Fruit fly (Drosophila melanogaster) whole organism, adult: Measurements from ENCODE around the gene B52.

Source experiments
- CG14711 ChIP-seq: fragments of 200-800 bp; sonication (Bioruptor generic); optimal IDR thresholded peaks from 2 replicates; lab custom pipeline; 2018; ENCODE audit warnings: missing biosample characterization, mild to moderate bottlenecking, missing genetic modification characterization, moderate library complexity
- CG7101 ChIP-seq: fragments of 200-800 bp; sonication (Bioruptor generic); optimal IDR thresholded peaks from 2 replicates; lab custom pipeline; 2018; ENCODE audit warnings: missing biosample characterization, mild to moderate bottlenecking, missing genetic modification characterization, moderate library complexity
- Crg-1 ChIP-seq: fragments of 200-800 bp; sonication (Bioruptor generic); optimal IDR thresholded peaks from 2 replicates; lab custom pipeline; 2016; ENCODE audit warnings: missing biosample characterization, missing genetic modification characterization
- Mnt ChIP-seq: fragments of 200-800 bp; sonication (Bioruptor generic); optimal IDR thresholded peaks from 2 replicates; lab custom pipeline; 2016; ENCODE audit warnings: missing biosample characterization, mild to moderate bottlenecking, missing genetic modification characterization
- cnc ChIP-seq, 2 experiments: fragments of >200 bp; optimal IDR thresholded peaks; 2 replicates each; lab custom pipeline; 2017
- kay ChIP-seq: fragments of 200-800 bp; sonication (Bioruptor generic); peaks from one replicate; lab custom pipeline; 2016; ENCODE audit warnings: missing biosample characterization, missing genetic modification characterization, borderline replicate concordance
- pad ChIP-seq: fragments of 200-800 bp; sonication (Bioruptor generic); optimal IDR thresholded peaks from 3 replicates; lab custom pipeline; 2017; ENCODE audit warnings: missing biosample characterization, missing genetic modification characterization, mild to moderate bottlenecking, moderate library complexity, missing genetic modification reagents
- tj ChIP-seq: fragments of 200-800 bp; sonication (Bioruptor generic); optimal IDR thresholded peaks from 3 replicates; lab custom pipeline; 2017; ENCODE audit warnings: missing biosample characterization, mild to moderate bottlenecking, missing genetic modification characterization, moderate library complexity
- toe ChIP-seq: fragments of 200-800 bp; sonication (Bioruptor generic); optimal IDR thresholded peaks from 2 replicates; lab custom pipeline; 2016; ENCODE audit warnings: missing biosample characterization, missing genetic modification characterization

DNA sequence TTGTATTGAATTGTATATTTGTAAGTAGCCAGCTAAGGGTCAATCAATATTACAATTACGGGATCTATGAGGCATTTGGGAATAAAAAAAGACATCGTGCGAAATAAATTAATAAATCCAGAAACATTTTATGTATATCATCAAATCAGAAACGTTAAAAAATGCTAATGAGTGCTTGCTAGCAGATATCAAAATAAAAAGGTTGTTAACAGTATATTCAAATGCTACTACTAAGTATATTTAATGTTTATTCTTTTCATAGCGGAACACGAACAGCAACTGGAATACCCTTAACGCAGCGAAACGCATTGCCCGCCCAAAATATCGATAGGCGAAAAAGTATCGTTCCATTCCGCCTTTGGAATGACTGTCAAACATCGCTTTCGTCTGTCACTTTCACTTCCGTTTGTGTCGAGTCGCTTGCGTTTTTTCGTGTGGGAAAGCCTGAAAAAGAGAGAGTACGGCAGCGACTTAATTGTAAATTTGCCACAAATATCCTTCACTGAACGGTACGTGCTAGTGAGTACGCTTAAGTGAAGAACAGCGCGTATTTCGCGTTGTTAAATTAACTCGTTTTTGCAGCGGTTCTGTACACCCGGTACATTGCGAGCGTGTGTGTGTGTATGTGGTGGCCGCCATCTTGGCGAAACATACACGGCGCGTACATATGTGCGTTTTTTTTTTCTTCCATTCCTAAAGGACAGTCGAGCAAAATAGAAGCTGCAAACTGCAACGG is at the start of gene B52:
- TF ChIP-seq kay (GFP tag; lab: Kevin White, UChicago) (no peak), toe (GFP tag; lab: Kevin White, UChicago) (peak; percentile 44), CG14711 (peak; percentile 51), CG7101 (tag; lab: Kevin White, UChicago) (peak; percentile 82), pad (GFP tag; lab: Kevin White, UChicago) (peak; percentile 54), tj (peak; percentile 61), cnc (optimal IDR thresholded peaks at IDR 0.05; lab: Kevin White, UChicago) (no peak), Crg-1 (peak; percentile 81), Mnt (GFP tag; lab: Kevin White, UChicago) (peak; percentile 72)
